Worm (Caenorhabditis elegans) whole organism, L4 larva: ENCODE data around the gene mesp-1.

Experiments used
- F10B5.3 ChIP-seq: sonication (generic microtip); optimal IDR thresholded peaks from 2 replicates; lab custom pipeline; 2016; ENCODE audit warnings: mild to moderate bottlenecking, missing genetic modification characterization, missing compliant biosample characterization
- F26F4.8 ChIP-seq: fragments of 200-800 bp; sonication (Bioruptor generic); conservative IDR thresholded peaks from 2 replicates; pipeline ENCODE4 v1.3.6; 2022; ENCODE audit warnings: missing genetic modification characterization, missing compliant biosample characterization
- F44E2.7 ChIP-seq: fragments of 200-800 bp; sonication (Bioruptor generic); IDR thresholded peaks from 2 replicates; pipeline ENCODE4 v2.1.2; 2022; ENCODE audit warnings: missing genetic modification characterization, missing compliant biosample characterization
- R02D3.7 ChIP-seq: fragments of 150-350 bp; sonication (generic microtip); optimal IDR thresholded peaks from 3 replicates; lab custom pipeline; 2014; ENCODE audit warnings: missing biosample characterization, missing genetic modification characterization
- T26A8.4 ChIP-seq: fragments of 200-800 bp; sonication (Bioruptor generic); IDR thresholded peaks from 2 replicates; pipeline ENCODE4 v1.3.6; 2022; ENCODE audit warnings: missing genetic modification characterization, missing compliant biosample characterization
- Y105C5A.15 ChIP-seq: fragments of 200-800 bp; sonication (Bioruptor generic); IDR thresholded peaks from 2 replicates; pipeline ENCODE4 v1.3.6; 2022; ENCODE audit warnings: missing genetic modification characterization, missing compliant biosample characterization
- Y5F2A.4 ChIP-seq: fragments of 200-800 bp; sonication (Bioruptor generic); optimal IDR thresholded peaks from 2 replicates; lab custom pipeline; 2018; ENCODE audit warnings: mild to moderate bottlenecking, missing genetic modification characterization, missing compliant biosample characterization
- ZK546.5 ChIP-seq, 2 experiments: sonication (generic microtip); optimal IDR thresholded peaks; 2 replicates each; lab custom pipeline; 2017; ENCODE audit warnings: missing biosample characterization in 2 of 2, missing genetic modification characterization in 2 of 2
- aha-1 ChIP-seq: fragments of 150-350 bp; peaks from one replicate; lab custom pipeline; 2014; ENCODE audit warnings: missing biosample characterization, missing genetic modification characterization
- ama-1 ChIP-seq: fragments of 150-350 bp; optimal IDR thresholded peaks from 2 replicates; lab custom pipeline; 2014; ENCODE audit warnings: inconsistent platforms, mixed read lengths
- ceh-20 ChIP-seq: fragments of 200-800 bp; sonication (Bioruptor generic); IDR thresholded peaks from 2 replicates; pipeline ENCODE4 v1.3.6; 2022; ENCODE audit warnings: missing genetic modification reagents, missing genetic modification characterization, missing compliant biosample characterization
- ceh-32 ChIP-seq: sonication (generic microtip); optimal IDR thresholded peaks from 2 replicates; lab custom pipeline; 2016; ENCODE audit warnings: mild to moderate bottlenecking, missing genetic modification characterization, missing compliant biosample characterization; ENCODE audit not compliant: poor library complexity
- ceh-44 ChIP-seq: fragments of 200-800 bp; sonication (Bioruptor generic); IDR thresholded peaks from 2 replicates; pipeline ENCODE4 v1.3.6; 2022; ENCODE audit warnings: missing genetic modification reagents, missing genetic modification characterization, missing compliant biosample characterization
- ceh-62 ChIP-seq: sonication (generic microtip); optimal IDR thresholded peaks from 2 replicates; lab custom pipeline; 2017; ENCODE audit warnings: missing biosample characterization, missing genetic modification characterization
- ces-1 ChIP-seq: fragments of 150-350 bp; sonication (generic microtip); optimal IDR thresholded peaks from 4 replicates; lab custom pipeline; 2014; ENCODE audit warnings: missing biosample characterization, missing genetic modification reagents, missing genetic modification characterization
- cey-2 ChIP-seq: sonication (generic microtip); optimal IDR thresholded peaks from 3 replicates; lab custom pipeline; 2017; ENCODE audit warnings: missing genetic modification characterization, mild to moderate bottlenecking, missing compliant biosample characterization, antibody characterized with exemption, borderline replicate concordance; ENCODE audit not compliant: insufficient read depth
- daf-16 ChIP-seq, 3 experiments: sonication (generic microtip); optimal IDR thresholded peaks; 2 replicates each; lab custom pipeline; 2016 to 2017; ENCODE audit warnings: missing genetic modification characterization in 3 of 3, missing genetic modification reagents in 3 of 3, mild to moderate bottlenecking in 2 of 3, missing compliant biosample characterization in 2 of 3, missing biosample characterization in 1 of 3, moderate library complexity in 1 of 3
- dmd-9 ChIP-seq: fragments of 200-800 bp; sonication (Bioruptor generic); IDR thresholded peaks from 2 replicates; pipeline ENCODE4 v1.3.6; 2022; ENCODE audit warnings: missing genetic modification reagents, missing genetic modification characterization, missing compliant biosample characterization
- egl-27 ChIP-seq: sonication (generic microtip); optimal IDR thresholded peaks from 3 replicates; lab custom pipeline; 2017; ENCODE audit warnings: missing biosample characterization, missing genetic modification reagents, missing genetic modification characterization
- egl-43 ChIP-seq: fragments of 200-800 bp; sonication (Bioruptor generic); IDR thresholded peaks from 2 replicates; pipeline ENCODE4 v1.3.6; 2022; ENCODE audit warnings: missing genetic modification reagents, missing genetic modification characterization, missing compliant biosample characterization
- fos-1 ChIP-seq: fragments of 150-350 bp; optimal IDR thresholded peaks from 2 replicates; lab custom pipeline; 2014; ENCODE audit warnings: missing biosample characterization, missing genetic modification characterization
- gei-8 ChIP-seq: fragments of 200-800 bp; sonication (Bioruptor generic); optimal IDR thresholded peaks from 2 replicates; lab custom pipeline; 2018; ENCODE audit warnings: mild to moderate bottlenecking, missing genetic modification characterization, missing compliant biosample characterization
- hif-1 ChIP-seq, 2 experiments: sonication (generic microtip); optimal IDR thresholded peaks; 2 replicates each; lab custom pipeline; 2016 to 2017; ENCODE audit warnings: missing compliant biosample characterization in 2 of 2, missing genetic modification characterization in 2 of 2, missing genetic modification reagents in 2 of 2, missing genotype in 2 of 2, mild to moderate bottlenecking in 1 of 2
- hlh-30 ChIP-seq: sonication (generic microtip); optimal IDR thresholded peaks from 2 replicates; lab custom pipeline; 2017; ENCODE audit warnings: antibody characterized with exemption, mild to moderate bottlenecking, missing genetic modification characterization, missing compliant biosample characterization; ENCODE audit not compliant: insufficient read depth
- jun-1 ChIP-seq: fragments of 150-350 bp; optimal IDR thresholded peaks from 2 replicates; lab custom pipeline; 2014; ENCODE audit warnings: missing biosample characterization, missing genetic modification reagents, missing genetic modification characterization
- lin-1 ChIP-seq: fragments of 200-800 bp; sonication (Bioruptor generic); IDR thresholded peaks from 2 replicates; pipeline ENCODE4 v1.3.6; 2022; ENCODE audit warnings: missing genetic modification reagents, missing genetic modification characterization, missing compliant biosample characterization
- lin-13 ChIP-seq: fragments of 150-350 bp; optimal IDR thresholded peaks from 2 replicates; lab custom pipeline; 2014; ENCODE audit warnings: missing biosample characterization, missing genetic modification reagents, missing genetic modification characterization
- lin-29 ChIP-seq: fragments of 200-800 bp; sonication (Bioruptor generic); IDR thresholded peaks from 2 replicates; pipeline ENCODE4 v1.3.6; 2022; ENCODE audit warnings: missing genetic modification reagents, missing genetic modification characterization, missing compliant biosample characterization
- lin-39 ChIP-seq: fragments of 150-350 bp; optimal IDR thresholded peaks from 2 replicates; lab custom pipeline; 2014; ENCODE audit warnings: missing biosample characterization, missing genetic modification reagents, missing genetic modification characterization
- lir-3 ChIP-seq: sonication (generic microtip); optimal IDR thresholded peaks from 2 replicates; lab custom pipeline; 2016; ENCODE audit warnings: mild to moderate bottlenecking, missing genetic modification characterization, missing compliant biosample characterization
- lsy-2 ChIP-seq, 2 experiments: fragments of 150-350 bp in 1 of 2; sonication (generic microtip) in 1 of 2; optimal IDR thresholded peaks; 2 replicates each; lab custom pipeline; 2014 to 2017; ENCODE audit warnings: missing biosample characterization in 2 of 2, missing genetic modification characterization in 2 of 2
- mxl-2 ChIP-seq: fragments of 200-800 bp; sonication (Bioruptor generic); conservative IDR thresholded peaks from 2 replicates; pipeline ENCODE4 v1.3.6; 2022; ENCODE audit warnings: missing genetic modification reagents, missing genetic modification characterization, missing compliant biosample characterization
- nhr-10 ChIP-seq: fragments of 150-350 bp; optimal IDR thresholded peaks from 2 replicates; lab custom pipeline; 2014; ENCODE audit warnings: missing biosample characterization, missing genetic modification characterization
- nhr-48 ChIP-seq: sonication (generic microtip); optimal IDR thresholded peaks from 2 replicates; lab custom pipeline; 2016; ENCODE audit warnings: mild to moderate bottlenecking, missing genetic modification characterization, missing compliant biosample characterization
- nhr-77 ChIP-seq: fragments of 150-350 bp; optimal IDR thresholded peaks from 2 replicates; lab custom pipeline; 2014; ENCODE audit warnings: missing biosample characterization, missing genetic modification characterization
- pha-4 ChIP-seq, 2 experiments: fragments of 150-350 bp in 1 of 2; fragments of 200-800 bp in 1 of 2; sonication (Bioruptor generic) in 1 of 2; IDR thresholded peaks in 1 of 2; optimal IDR thresholded peaks in 1 of 2; 2 replicates each; pipeline versions ENCODE4 v1.3.6 to Lab custom; 2014 to 2022; ENCODE audit warnings: missing genetic modification characterization in 2 of 2, missing genetic modification reagents in 2 of 2, missing biosample characterization in 1 of 2, missing compliant biosample characterization in 1 of 2
- saeg-2 ChIP-seq: fragments of 200-800 bp; sonication (Bioruptor generic); IDR thresholded peaks from 2 replicates; pipeline ENCODE4 v1.3.6; 2022; ENCODE audit warnings: missing genetic modification reagents, missing genetic modification characterization, missing compliant biosample characterization
- sdz-12 ChIP-seq: fragments of 200-800 bp; sonication (Bioruptor generic); optimal IDR thresholded peaks from 2 replicates; lab custom pipeline; 2018; ENCODE audit warnings: mild to moderate bottlenecking, missing genetic modification characterization, missing compliant biosample characterization
- set-16 ChIP-seq: fragments of 200-800 bp; sonication (Bioruptor generic); IDR thresholded peaks from 2 replicates; pipeline ENCODE4 v1.3.6; 2022; ENCODE audit warnings: missing genetic modification reagents, missing genetic modification characterization, missing compliant biosample characterization
- skn-1 ChIP-seq: fragments of 150-350 bp; optimal IDR thresholded peaks from 2 replicates; lab custom pipeline; 2014; ENCODE audit warnings: missing biosample characterization, missing genetic modification characterization
- snpc-4 ChIP-seq: fragments of 150-350 bp; optimal IDR thresholded peaks from 2 replicates; lab custom pipeline; 2014; ENCODE audit warnings: missing biosample characterization, missing genetic modification characterization
- spr-1 ChIP-seq: sonication (generic microtip); optimal IDR thresholded peaks from 2 replicates; lab custom pipeline; 2016; ENCODE audit warnings: mild to moderate bottlenecking, missing genetic modification characterization, missing compliant biosample characterization
- tag-97 ChIP-seq: fragments of 200-800 bp; sonication (Bioruptor generic); IDR thresholded peaks from 2 replicates; pipeline ENCODE4 v1.3.6; 2022; ENCODE audit warnings: missing genetic modification characterization, missing compliant biosample characterization
- tra-1 ChIP-seq: fragments of 200-800 bp; sonication (Bioruptor generic); IDR thresholded peaks from 2 replicates; pipeline ENCODE4 v1.3.6; 2022; ENCODE audit warnings: missing genetic modification reagents, missing genetic modification characterization, missing compliant biosample characterization
- unc-130 ChIP-seq: sonication (generic microtip); optimal IDR thresholded peaks from 2 replicates; lab custom pipeline; 2016; ENCODE audit warnings: missing genetic modification reagents, missing genetic modification characterization, missing compliant biosample characterization
- unc-39 ChIP-seq: sonication (generic microtip); optimal IDR thresholded peaks from 2 replicates; lab custom pipeline; 2017; ENCODE audit warnings: missing biosample characterization, missing genetic modification characterization
- vab-7 ChIP-seq: fragments of 200-800 bp; sonication (Bioruptor generic); IDR thresholded peaks from 2 replicates; pipeline ENCODE4 v1.3.6; 2022; ENCODE audit warnings: missing genetic modification reagents, missing genetic modification characterization, missing compliant biosample characterization
- zag-1 ChIP-seq: fragments of 150-350 bp; optimal IDR thresholded peaks from 2 replicates; lab custom pipeline; 2014; ENCODE audit warnings: missing biosample characterization, missing genetic modification characterization
- ztf-7 ChIP-seq: fragments of 150-350 bp; optimal IDR thresholded peaks from 2 replicates; lab custom pipeline; 2014; ENCODE audit warnings: missing biosample characterization, missing genetic modification characterization

The mesp-1 gene

ce11 chrIV:8479346-8479745, 19.8 kb upstream of the mesp-1 start, which contains the start of gene hlh-12:
TSS of gene hlh-12 (minus strand) at chrIV:8479446.
- no peak for TF ChIP-seq F10B5.3 (tag; lab: Kevin White, UChicago)

DNA sequence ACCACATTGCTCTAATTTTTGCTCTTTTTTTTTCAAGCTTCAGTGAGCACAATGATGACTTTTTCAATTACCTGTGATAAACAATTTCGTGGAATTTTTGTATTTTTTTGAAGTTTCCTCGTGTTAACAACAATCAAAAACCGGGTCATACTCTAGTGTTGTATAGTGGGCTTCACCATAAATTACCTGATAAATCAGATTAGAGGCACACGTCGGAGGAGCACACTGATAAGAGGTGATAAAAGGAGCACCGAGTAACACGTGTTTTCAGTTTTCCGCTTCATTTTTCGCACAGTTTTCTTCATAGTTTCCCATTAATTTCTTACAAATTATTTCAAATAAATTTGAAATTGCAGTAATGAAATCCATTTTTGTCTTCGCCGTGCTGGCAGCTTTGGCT, 17.8 kb upstream of the mesp-1 start, which contains the start of gene spp-8:
Gene spp-8, plus strand, starts transcription at position 357 of the 400 bp plus-strand sequence.
- no peak for TF ChIP-seq tag-97
- no peak for TF ChIP-seq daf-16 (GFP tag; optimal IDR thresholded peaks at IDR 0.05; lab: Kevin White, UChicago)
- TF ChIP-seq daf-16 (tag; optimal IDR thresholded peaks at IDR 0.05; lab: Kevin White, UChicago): peak; percentile 82
- TF ChIP-seq pha-4 (GFP tag; IDR thresholded peaks at IDR 0.05; lab: Robert Waterston, UW): peak; percentile 45; the same call in 1 of the 2 replicates
- TF ChIP-seq pha-4 (tag; optimal IDR thresholded peaks at IDR 0.05; lab: Kevin White, UChicago): no peak
- no peak for TF ChIP-seq nhr-10 (tag; lab: Kevin White, UChicago)
- no peak for TF ChIP-seq hif-1 (tag; optimal IDR thresholded peaks at IDR 0.05; lab: Kevin White, UChicago)
- TF ChIP-seq nhr-48 (tag; lab: Kevin White, UChicago): no peak
- TF ChIP-seq nhr-77: peak; percentile 73
- no peak for TF ChIP-seq Y105C5A.15 (GFP tag; lab: Robert Waterston, UW)
- TF ChIP-seq T26A8.4 (GFP tag; lab: Robert Waterston, UW): no peak
- TF ChIP-seq sdz-12 (GFP tag; lab: Kevin White, UChicago): no peak
- TF ChIP-seq cey-2 (tag; lab: Kevin White, UChicago): no peak
- no peak for TF ChIP-seq ZK546.5 (tag; optimal IDR thresholded peaks at IDR 0.05; lab: Kevin White, UChicago)
- no peak for TF ChIP-seq aha-1
- no peak for TF ChIP-seq unc-39 (tag; lab: Kevin White, UChicago)
- 0 out of 2 replicates have a peak, but pooled peaks have one; percentile 20 for TF ChIP-seq tra-1
- TF ChIP-seq ama-1 (lab: Kevin White, UChicago): no peak
- TF ChIP-seq ceh-32: no peak
- TF ChIP-seq lsy-2 (tag; optimal IDR thresholded peaks at IDR 0.05; lab: Kevin White, UChicago): no peak
- TF ChIP-seq fos-1 (tag; lab: Kevin White, UChicago): no peak
- no peak for TF ChIP-seq ceh-62
- no peak for TF ChIP-seq spr-1
- no peak for TF ChIP-seq gei-8 (GFP tag; lab: Kevin White, UChicago)
- TF ChIP-seq egl-27 (tag; lab: Kevin White, UChicago): no peak
- no peak for TF ChIP-seq ces-1
- no peak for TF ChIP-seq vab-7 (GFP tag; lab: Robert Waterston, UW)
- no peak for TF ChIP-seq egl-43 (GFP tag; lab: Robert Waterston, UW)
- no peak for TF ChIP-seq ztf-7 (tag; lab: Kevin White, UChicago)
- no peak for TF ChIP-seq ceh-44 (GFP tag; lab: Robert Waterston, UW)
- peak; percentile 67 for TF ChIP-seq hlh-30 (tag; lab: Kevin White, UChicago)
- TF ChIP-seq jun-1 (tag; lab: Kevin White, UChicago): no peak
- peak; percentile 92 for TF ChIP-seq ceh-20 (GFP tag; lab: Robert Waterston, UW)
- TF ChIP-seq mxl-2 (GFP tag; lab: Robert Waterston, UW): no peak
- no peak for TF ChIP-seq saeg-2 (GFP tag; lab: Robert Waterston, UW)
- no peak for TF ChIP-seq skn-1
- TF ChIP-seq Y5F2A.4 (GFP tag; lab: Kevin White, UChicago): no peak
- no peak for TF ChIP-seq zag-1
- TF ChIP-seq R02D3.7 (tag; lab: Kevin White, UChicago): no peak
- no peak for TF ChIP-seq F10B5.3 (tag; lab: Kevin White, UChicago)
- TF ChIP-seq unc-130 (GFP tag; lab: Kevin White, UChicago): no peak
- no peak for TF ChIP-seq dmd-9 (GFP tag; lab: Robert Waterston, UW)
- no peak for TF ChIP-seq F26F4.8 (GFP tag; lab: Robert Waterston, UW)
- no peak for TF ChIP-seq lin-39 (tag; lab: Kevin White, UChicago)
- no peak for TF ChIP-seq set-16 (GFP tag; lab: Robert Waterston, UW)
- TF ChIP-seq F44E2.7 (GFP tag; lab: Robert Waterston, UW): no peak
- no peak for TF ChIP-seq snpc-4 (tag; lab: Kevin White, UChicago)
- peak; percentile 64; the same call in 1 of the 2 replicates for TF ChIP-seq lin-1
- no peak for TF ChIP-seq lir-3
- no peak for TF ChIP-seq lin-29 (GFP tag; lab: Robert Waterston, UW)
- no peak for TF ChIP-seq lin-13
